Fruit fly (Drosophila melanogaster): ENCODE data around the gene CG17325.

- no peak for TF ChIP-seq esn (GFP tag; optimal IDR thresholded peaks at IDR 0.05)
- TF ChIP-seq spab (GFP tag; optimal IDR thresholded peaks at IDR 0.05), result no peak
- TF ChIP-seq Lpt (GFP tag; optimal IDR thresholded peaks at IDR 0.05), result no peak
- TF ChIP-seq svp (GFP tag), result no peak
- TF ChIP-seq fkh (GFP tag; optimal IDR thresholded peaks at IDR 0.05), result no peak
- no peak for TF ChIP-seq Blimp-1 (GFP tag; optimal IDR thresholded peaks at IDR 0.05)
- no peak for TF ChIP-seq cyc (GFP tag; optimal IDR thresholded peaks at IDR 0.05)
These were observed 3.6 kb upstream of the CG17325 start for dm6 chr2L:18808754-18809329.

All from whole organism, prepupa.